Fruit fly (Drosophila melanogaster): Measurements from ENCODE around the gene Ndc1.

Gene Ndc1

dm6 chr3R:23928950-23929602 lies 4.9 kb downstream of the Ndc1 start, which contains the start of the genes CG43998, CG43999 and CG31142 (continued):
- TF ChIP-seq otp (GFP tag; IDR thresholded peaks at IDR 0.05) (0 out of 3 replicates have a peak, but pooled peaks have one; percentile 12), sob (GFP tag; IDR thresholded peaks at IDR 0.05) (peak; percentile 17; the same call in 1 of the 2 replicates), crp (GFP tag; optimal IDR thresholded peaks at IDR 0.05) (peak in 1 of 2 experiments; percentile 82), dpn (GFP tag; optimal IDR thresholded peaks at IDR 0.05) (peak in 1 of 2 experiments; percentile 5), ewg (GFP tag; optimal IDR thresholded peaks at IDR 0.05) (no peak), CoRest (tag; optimal IDR thresholded peaks at IDR 0.05) (peak; percentile 5), MBD-R2 (GFP tag; IDR thresholded peaks at IDR 0.05) (peak; percentile 77), BEAF-32 (GFP tag; optimal IDR thresholded peaks at IDR 0.05) (peak; percentile 23), Opbp (GFP tag; IDR thresholded peaks at IDR 0.05; ENCODE audit: partially characterized antibody) (no peak)

- TF ChIP-seq D19A (tag; optimal IDR thresholded peaks at IDR 0.05) = peak; percentile 20
- TF ChIP-seq CG9727 (GFP tag; optimal IDR thresholded peaks at IDR 0.05) = no peak
- TF ChIP-seq CG8478 (optimal IDR thresholded peaks at IDR 0.05) = no peak
- no peak for TF ChIP-seq her (GFP tag; optimal IDR thresholded peaks at IDR 0.05)
- TF ChIP-seq seq (GFP tag; IDR thresholded peaks at IDR 0.05) = no peak
- TF ChIP-seq Trl (optimal IDR thresholded peaks at IDR 0.05) = no peak
- TF ChIP-seq Trl (GFP tag; optimal IDR thresholded peaks at IDR 0.05) = no peak
- TF ChIP-seq CG12299 (tag; optimal IDR thresholded peaks at IDR 0.05) = peak; percentile 41
- TF ChIP-seq CG13624 (GFP tag; optimal IDR thresholded peaks at IDR 0.05) = peak; percentile 47
- TF ChIP-seq HLHmδ (GFP tag; optimal IDR thresholded peaks at IDR 0.05) = no peak
- peak in 1 of 3 experiments; percentile 22 for TF ChIP-seq lola (GFP tag; optimal IDR thresholded peaks at IDR 0.05)
- TF ChIP-seq CG7987 (GFP tag; optimal IDR thresholded peaks at IDR 0.05) = no peak
- no peak for TF ChIP-seq stc (GFP tag; IDR thresholded peaks at IDR 0.05)
- peak; percentile 82 for TF ChIP-seq hkb (optimal IDR thresholded peaks at IDR 0.05)
- TF ChIP-seq hkb (GFP tag; IDR thresholded peaks at IDR 0.05) = no peak
- no peak for TF ChIP-seq CG9609 (GFP tag; optimal IDR thresholded peaks at IDR 0.05)
- TF ChIP-seq tio (GFP tag; optimal IDR thresholded peaks at IDR 0.05) = no peak
- TF ChIP-seq vnd (GFP tag; IDR thresholded peaks at IDR 0.05; ENCODE audit: partially characterized antibody) = 0 out of 3 replicates have a peak, but pooled peaks have one; percentile 44
- no peak for TF ChIP-seq sens-2 (GFP tag; IDR thresholded peaks at IDR 0.05)
- TF ChIP-seq MBD-R2 (GFP tag; IDR thresholded peaks at IDR 0.05) = peak; percentile 74
- no peak for TF ChIP-seq CG3407 (GFP tag; optimal IDR thresholded peaks at IDR 0.05)
- no peak for TF ChIP-seq Hr39 (optimal IDR thresholded peaks at IDR 0.05)
- no peak for TF ChIP-seq sna (GFP tag; IDR thresholded peaks at IDR 0.05; ENCODE audit: partially characterized antibody)
- peak; percentile 50 for TF ChIP-seq hbn (GFP tag; IDR thresholded peaks at IDR 0.05; ENCODE audit: partially characterized antibody)
- no peak for TF ChIP-seq Sox100B (GFP tag; optimal IDR thresholded peaks at IDR 0.05)
- TF ChIP-seq Eip74EF (GFP tag; optimal IDR thresholded peaks at IDR 0.05) = no peak
- TF ChIP-seq knrl (GFP tag; IDR thresholded peaks at IDR 0.05; ENCODE audit: partially characterized antibody) = peak; percentile 52; the same call in 1 of the 3 replicates
- no peak for TF ChIP-seq CG34224 (GFP tag; IDR thresholded peaks at IDR 0.05; ENCODE audit: partially characterized antibody)
- TF ChIP-seq Scr (GFP tag; IDR thresholded peaks at IDR 0.05; ENCODE audit: partially characterized antibody) = peak; percentile 60
- peak; percentile 36 for TF ChIP-seq zen (tag; optimal IDR thresholded peaks at IDR 0.05)
- TF ChIP-seq unc-4 (GFP tag; IDR thresholded peaks at IDR 0.05; ENCODE audit: partially characterized antibody) = peak; percentile 63
- peak; percentile 59 for TF ChIP-seq CG16813 (GFP tag; IDR thresholded peaks at IDR 0.05; ENCODE audit: partially characterized antibody)
- TF ChIP-seq Usf (GFP tag; optimal IDR thresholded peaks at IDR 0.05) = no peak
- peak; percentile 49 for TF ChIP-seq kay (GFP tag; optimal IDR thresholded peaks at IDR 0.05)
- peak; percentile 32; the same call in 1 of the 2 replicates for TF ChIP-seq amos (GFP tag; IDR thresholded peaks at IDR 0.05; ENCODE audit: partially characterized antibody)
- TF ChIP-seq CG4730 (GFP tag; IDR thresholded peaks at IDR 0.05) = no peak
- TF ChIP-seq HmgZ (tag; optimal IDR thresholded peaks at IDR 0.05) = peak; percentile 69
- no peak for TF ChIP-seq bigmax (GFP tag; optimal IDR thresholded peaks at IDR 0.05)
Observed at dm6 chr3R:23931095-23931728, 7.0 kb downstream of the Ndc1 start, which contains the start of the genes Rpt2 and CG13599. Gene Rpt2 (minus strand): TSS chr3R:23931558. Gene CG13599 (plus strand): TSS chr3R:23931639.
